Fruit fly (Drosophila melanogaster): Measurements from ENCODE around the gene CG6565.

CG6565 gene

dm6 chr2L:13414525-13415481 lies 41.0 kb downstream of the CG6565 start, which contains the start of the genes CG16956, CG42784 and CG43850 (continued):
- TF ChIP-seq tap (tag; optimal IDR thresholded peaks at IDR 0.05) (peak; percentile 30), CG7786 (GFP tag; optimal IDR thresholded peaks at IDR 0.05) (no peak), Hsf (GFP tag; optimal IDR thresholded peaks at IDR 0.05) (peak; percentile 17), hkb (optimal IDR thresholded peaks at IDR 0.05) (no peak), hkb (GFP tag; IDR thresholded peaks at IDR 0.05) (no peak; the same call in 1 of the 2 replicates), CG16863 (GFP tag; optimal IDR thresholded peaks at IDR 0.05) (no peak), CG13775 (GFP tag; optimal IDR thresholded peaks at IDR 0.05) (peak; percentile 56), sug (tag; optimal IDR thresholded peaks at IDR 0.05) (peak; percentile 54), Trl (optimal IDR thresholded peaks at IDR 0.05) (peak; percentile 39 to 64), Trl (GFP tag; optimal IDR thresholded peaks at IDR 0.05) (peak; percentile 24), run (tag; optimal IDR thresholded peaks at IDR 0.05) (peak; percentile 41), pita (GFP tag; optimal IDR thresholded peaks at IDR 0.05) (no peak), D (optimal IDR thresholded peaks at IDR 0.05) (no peak), D (GFP tag; optimal IDR thresholded peaks at IDR 0.05) (no peak), slp2 (GFP tag; optimal IDR thresholded peaks at IDR 0.05) (no peak), Kr (GFP tag; optimal IDR thresholded peaks at IDR 0.05) (no peak), CG4328 (GFP tag; optimal IDR thresholded peaks at IDR 0.05) (peak; percentile 63), CG8944 (GFP tag; optimal IDR thresholded peaks at IDR 0.05) (no peak), shn (GFP tag; optimal IDR thresholded peaks at IDR 0.05) (no peak), Bteb2 (GFP tag; optimal IDR thresholded peaks at IDR 0.05) (no peak), ERR (GFP tag; optimal IDR thresholded peaks at IDR 0.05) (no peak), NFAT (GFP tag; IDR thresholded peaks at IDR 0.05) (peak; percentile 33; the same call in 1 of the 2 replicates), croc (GFP tag; conservative IDR thresholded peaks at IDR 0.05) (no peak), nau (GFP tag; optimal IDR thresholded peaks at IDR 0.05) (peak; percentile 65), CG14050 (GFP tag; IDR thresholded peaks at IDR 0.05) (0 out of 3 replicates have a peak, but pooled peaks have one; percentile 31), C15 (GFP tag; IDR thresholded peaks at IDR 0.05) (no peak), trh (GFP tag; optimal IDR thresholded peaks at IDR 0.05) (no peak), Fer2 (tag; optimal IDR thresholded peaks at IDR 0.05) (peak; percentile 46), maf-S (GFP tag; optimal IDR thresholded peaks at IDR 0.05) (no peak), sima (GFP tag; optimal IDR thresholded peaks at IDR 0.05) (no peak), trem (tag; optimal IDR thresholded peaks at IDR 0.05) (no peak), odd (GFP tag; optimal IDR thresholded peaks at IDR 0.05) (peak; percentile 83), CG8478 (optimal IDR thresholded peaks at IDR 0.05) (no peak), CG10147 (GFP tag; optimal IDR thresholded peaks at IDR 0.05) (peak; percentile 56), D19B (GFP tag; optimal IDR thresholded peaks at IDR 0.05) (peak; percentile 32), CG8290 (GFP tag; optimal IDR thresholded peaks at IDR 0.05) (no peak), CG8290 (tag; optimal IDR thresholded peaks at IDR 0.05) (peak in 1 of 2 experiments; percentile 87), HLH4C (GFP tag; IDR thresholded peaks at IDR 0.05; ENCODE audit: partially characterized antibody) (no peak), CG9609 (GFP tag; optimal IDR thresholded peaks at IDR 0.05) (no peak), vvl (GFP tag; IDR thresholded peaks at IDR 0.05) (0 out of 2 replicates have a peak, but pooled peaks have one; percentile 60), CG3847 (GFP tag; IDR thresholded peaks at IDR 0.05) (no peak; the same call in none of the 2 replicates), CG31365 (tag; optimal IDR thresholded peaks at IDR 0.05) (peak; percentile 78), Fer3 (tag; optimal IDR thresholded peaks at IDR 0.05) (peak; percentile 75), CG8924 (tag; optimal IDR thresholded peaks at IDR 0.05) (no peak), Ravus (GFP tag; IDR thresholded peaks at IDR 0.05) (no peak), CG4424 (GFP tag; optimal IDR thresholded peaks at IDR 0.05) (no peak), CG8388 (GFP tag; optimal IDR thresholded peaks at IDR 0.05) (peak; percentile 13), Ssrp (tag; optimal IDR thresholded peaks at IDR 0.05) (no peak), Nf-YA (GFP tag; IDR thresholded peaks at IDR 0.05) (0 out of 2 replicates have a peak, but pooled peaks have one; percentile 10), ci (GFP tag; IDR thresholded peaks at IDR 0.05) (peak; percentile 85), CkIIα-i1 (GFP tag; IDR thresholded peaks at IDR 0.05) (no peak)
